Fruit fly (Drosophila melanogaster) whole organism: ENCODE measurements around the gene Cpr76Bd.

Experiments used
- EcR ChIP-seq, 2 experiments: fragments of >200 bp; optimal IDR thresholded peaks; 2 replicates each; lab custom pipeline; 2017; ENCODE audit warnings: missing biosample characterization in 2 of 2, missing genetic modification characterization in 2 of 2, missing genetic modification reagents in 2 of 2
- pan ChIP-seq: fragments of >200 bp; optimal IDR thresholded peaks from 2 replicates; lab custom pipeline; 2017
- psq ChIP-seq: fragments of >200 bp; optimal IDR thresholded peaks from 2 replicates; lab custom pipeline; 2017

- TF ChIP-seq psq (no peak), pan (lab: Kevin White, UChicago) (no peak), EcR (GFP tag; optimal IDR thresholded peaks at IDR 0.05; lab: Kevin White, UChicago) (no peak)
Observed at dm6 chr3L:19557996-19558375, 25.4 kb downstream of the Cpr76Bd start.
